Fruit fly (Drosophila melanogaster): Measurements from ENCODE around the gene CG11760.

CG11760 gene

dm6 chr3R:8744198-8744597 is 25.2 kb downstream of the CG11760 start (continued):
- TF ChIP-seq Sry-δ (GFP tag; optimal IDR thresholded peaks at IDR 0.05) (no peak), CG4820 (GFP tag; optimal IDR thresholded peaks at IDR 0.05) (peak; percentile 45), wek (GFP tag; optimal IDR thresholded peaks at IDR 0.05) (no peak), CG13624 (GFP tag; optimal IDR thresholded peaks at IDR 0.05) (no peak), croc (GFP tag; conservative IDR thresholded peaks at IDR 0.05) (no peak), slbo (GFP tag; IDR thresholded peaks at IDR 0.05) (peak; percentile 35; the same call in 1 of the 2 replicates), CG11723 (GFP tag; optimal IDR thresholded peaks at IDR 0.05) (peak; percentile 18), sqz (GFP tag; optimal IDR thresholded peaks at IDR 0.05) (no peak), pros (GFP tag; optimal IDR thresholded peaks at IDR 0.05) (no peak), Six4 (GFP tag; optimal IDR thresholded peaks at IDR 0.05) (no peak), Ssrp (tag; optimal IDR thresholded peaks at IDR 0.05) (peak; percentile 25), CG6272 (GFP tag; IDR thresholded peaks at IDR 0.05) (no peak), Lpt (GFP tag; optimal IDR thresholded peaks at IDR 0.05) (no peak), shn (GFP tag; optimal IDR thresholded peaks at IDR 0.05) (peak; percentile 4), HmgD (GFP tag; optimal IDR thresholded peaks at IDR 0.05) (no peak), Sry-β (GFP tag; optimal IDR thresholded peaks at IDR 0.05) (no peak), Lim3 (GFP tag; IDR thresholded peaks at IDR 0.05) (no peak), Eip74EF (GFP tag; optimal IDR thresholded peaks at IDR 0.05) (no peak), Pdp1 (GFP tag; optimal IDR thresholded peaks at IDR 0.05) (peak in 1 of 2 experiments; percentile 62), CG13296 (GFP tag; optimal IDR thresholded peaks at IDR 0.05) (peak; percentile 17), run (tag; optimal IDR thresholded peaks at IDR 0.05) (peak; percentile 9), NFAT (GFP tag; IDR thresholded peaks at IDR 0.05) (no peak), Oaz (GFP tag; IDR thresholded peaks at IDR 0.05) (no peak), pho (GFP tag; optimal IDR thresholded peaks at IDR 0.05) (no peak), Optix (GFP tag; IDR thresholded peaks at IDR 0.05) (no peak), emc (GFP tag; optimal IDR thresholded peaks at IDR 0.05) (no peak), CoRest (tag; optimal IDR thresholded peaks at IDR 0.05) (peak; percentile 52), Taf1 (GFP tag; IDR thresholded peaks at IDR 0.05) (0 out of 2 replicates have a peak, but pooled peaks have one; percentile 15), CG12104 (GFP tag; optimal IDR thresholded peaks at IDR 0.05) (no peak), CG42726 (GFP tag; IDR thresholded peaks at IDR 0.05; ENCODE audit: partially characterized antibody) (no peak), CG2889 (GFP tag; IDR thresholded peaks at IDR 0.05) (no peak), B-H2 (GFP tag; optimal IDR thresholded peaks at IDR 0.05) (no peak), schlank (tag; optimal IDR thresholded peaks at IDR 0.05) (no peak), CG9932 (GFP tag; IDR thresholded peaks at IDR 0.05) (peak; percentile 39; the same call in 1 of the 2 replicates), nerfin-2 (GFP tag; IDR thresholded peaks at IDR 0.05; ENCODE audit: partially characterized antibody) (no peak), crp (GFP tag; optimal IDR thresholded peaks at IDR 0.05) (no peak), Poxn (GFP tag; IDR thresholded peaks at IDR 0.05) (no peak), NC2α (GFP tag; optimal IDR thresholded peaks at IDR 0.05) (no peak), lilli (GFP tag; optimal IDR thresholded peaks at IDR 0.05) (peak; percentile 66), sim (GFP tag; IDR thresholded peaks at IDR 0.05) (no peak), onecut (GFP tag; IDR thresholded peaks at IDR 0.05) (no peak), ems (GFP tag; optimal IDR thresholded peaks at IDR 0.05) (peak; percentile 20), gce (GFP tag; IDR thresholded peaks at IDR 0.05) (0 out of 3 replicates have a peak, but pooled peaks have one; percentile 14), Mad (GFP tag; optimal IDR thresholded peaks at IDR 0.05) (peak; percentile 35), CkIIα-i1 (GFP tag; IDR thresholded peaks at IDR 0.05) (no peak), slou (GFP tag; optimal IDR thresholded peaks at IDR 0.05) (no peak), CG13424 (tag; optimal IDR thresholded peaks at IDR 0.05) (peak; percentile 52), CG10321 (GFP tag; IDR thresholded peaks at IDR 0.05) (no peak), CG3281 (GFP tag; optimal IDR thresholded peaks at IDR 0.05) (peak; percentile 11), CG4282 (GFP tag; optimal IDR thresholded peaks at IDR 0.05) (no peak), insv (GFP tag; optimal IDR thresholded peaks at IDR 0.05) (no peak), exex (tag; optimal IDR thresholded peaks at IDR 0.05) (no peak)
